Fruit fly (Drosophila melanogaster) whole organism, embryonic: Measurements from ENCODE around the gene CG9254.

Experiments
- B-H2 ChIP-seq: fragments of 200-800 bp; sonication (Bioruptor generic); optimal IDR thresholded peaks from 2 replicates; lab custom pipeline; 2018; ENCODE audit warnings: missing biosample characterization, mild to moderate bottlenecking, missing genetic modification characterization
- CG10979 ChIP-seq: fragments of 200-800 bp; sonication (Bioruptor generic); optimal IDR thresholded peaks from 2 replicates; lab custom pipeline; 2018; ENCODE audit warnings: missing biosample characterization, mild to moderate bottlenecking, missing genetic modification characterization, moderate library complexity
- CG11723 ChIP-seq: fragments of 200-800 bp; sonication (Bioruptor generic); optimal IDR thresholded peaks from 2 replicates; lab custom pipeline; 2017; ENCODE audit warnings: missing biosample characterization, mild to moderate bottlenecking, missing genetic modification characterization
- CG12155 ChIP-seq: fragments of 200-800 bp; sonication (Bioruptor generic); optimal IDR thresholded peaks from 3 replicates; lab custom pipeline; 2016; ENCODE audit warnings: missing biosample characterization, missing genetic modification characterization
- CG12219 ChIP-seq: fragments of 200-800 bp; sonication (Bioruptor generic); optimal IDR thresholded peaks from 3 replicates; lab custom pipeline; 2018; ENCODE audit warnings: missing biosample characterization, mild to moderate bottlenecking, missing genetic modification characterization
- CG12391 ChIP-seq: fragments of 200-800 bp; sonication (Bioruptor generic); optimal IDR thresholded peaks from 3 replicates; lab custom pipeline; 2018; ENCODE audit warnings: missing biosample characterization, mild to moderate bottlenecking, missing genetic modification characterization, moderate library complexity
- CG12942 ChIP-seq: fragments of 200-800 bp; sonication (Bioruptor generic); optimal IDR thresholded peaks from 3 replicates; lab custom pipeline; 2016; ENCODE audit warnings: missing biosample characterization, missing genetic modification characterization
- CG15011 ChIP-seq: fragments of 200-800 bp; sonication (Bioruptor generic); optimal IDR thresholded peaks from 3 replicates; lab custom pipeline; 2018; ENCODE audit warnings: missing biosample characterization, mild to moderate bottlenecking, missing genetic modification characterization
- CG15073 ChIP-seq: fragments of 200-800 bp; sonication (Bioruptor generic); optimal IDR thresholded peaks from 2 replicates; lab custom pipeline; 2016; ENCODE audit warnings: missing biosample characterization, missing genetic modification characterization
- CG16815 ChIP-seq: fragments of 200-800 bp; sonication (Bioruptor generic); optimal IDR thresholded peaks from 3 replicates; lab custom pipeline; 2017; ENCODE audit warnings: missing biosample characterization, mild to moderate bottlenecking, missing genetic modification characterization
- CG17361 ChIP-seq: fragments of 200-800 bp; sonication (Bioruptor generic); IDR thresholded peaks from 3 replicates; pipeline ENCODE4 v1.3.6; 2022; ENCODE audit warnings: missing biosample characterization, missing genetic modification characterization
- CG17385 ChIP-seq: fragments of 200-800 bp; sonication (Bioruptor generic); optimal IDR thresholded peaks from 3 replicates; lab custom pipeline; 2018; ENCODE audit warnings: missing biosample characterization, mild to moderate bottlenecking, missing genetic modification characterization
- CG31365 ChIP-seq: fragments of 200-800 bp; sonication (Bioruptor generic); optimal IDR thresholded peaks from 2 replicates; lab custom pipeline; 2018; ENCODE audit warnings: missing biosample characterization, mild to moderate bottlenecking, missing genetic modification characterization
- CG32772 ChIP-seq: fragments of 200-800 bp; sonication (Bioruptor generic); IDR thresholded peaks from 2 replicates; pipeline ENCODE4 v1.3.6; 2022; ENCODE audit warnings: missing biosample characterization, missing genetic modification characterization
- CG4328 ChIP-seq: fragments of 200-800 bp; sonication (Bioruptor generic); optimal IDR thresholded peaks from 3 replicates; lab custom pipeline; 2017; ENCODE audit warnings: missing biosample characterization, missing genetic modification reagents, missing genetic modification characterization
- CG43689 ChIP-seq: fragments of 200-800 bp; sonication (Bioruptor generic); IDR thresholded peaks from 2 replicates; pipeline ENCODE4 v1.3.6; 2022; ENCODE audit warnings: missing biosample characterization, missing genetic modification characterization
- CG4404 ChIP-seq: fragments of 200-800 bp; sonication (Bioruptor generic); IDR thresholded peaks from 2 replicates; pipeline ENCODE4 v1.3.6; 2022; ENCODE audit warnings: missing biosample characterization, missing genetic modification characterization
- CG4854 ChIP-seq: fragments of 200-800 bp; sonication (Bioruptor generic); optimal IDR thresholded peaks from 2 replicates; lab custom pipeline; 2016; ENCODE audit warnings: missing biosample characterization, missing genetic modification characterization, inconsistent platforms
- CG6654 ChIP-seq: fragments of 200-800 bp; sonication (Bioruptor generic); optimal IDR thresholded peaks from 2 replicates; lab custom pipeline; 2017; ENCODE audit warnings: missing biosample characterization, mild to moderate bottlenecking, missing genetic modification characterization
- CG6683 ChIP-seq: fragments of 200-800 bp; sonication (Bioruptor generic); optimal IDR thresholded peaks from 2 replicates; lab custom pipeline; 2017; ENCODE audit warnings: missing biosample characterization, mild to moderate bottlenecking, missing genetic modification characterization, missing genetic modification reagents
- CG8944 ChIP-seq: fragments of 200-800 bp; sonication (Bioruptor generic); optimal IDR thresholded peaks from 3 replicates; lab custom pipeline; 2016; ENCODE audit warnings: missing biosample characterization, missing genetic modification characterization
- CG9609 ChIP-seq: fragments of 200-800 bp; sonication (Bioruptor generic); optimal IDR thresholded peaks from 3 replicates; lab custom pipeline; 2016; ENCODE audit warnings: missing biosample characterization, missing genetic modification characterization
- CG9876 ChIP-seq: fragments of 200-800 bp; sonication (Bioruptor generic); optimal IDR thresholded peaks from 2 replicates; lab custom pipeline; 2016; ENCODE audit warnings: missing biosample characterization, missing genetic modification characterization
- Camta ChIP-seq: fragments of 200-800 bp; sonication (Bioruptor generic); optimal IDR thresholded peaks from 2 replicates; lab custom pipeline; 2016; ENCODE audit warnings: missing biosample characterization, missing genetic modification characterization
- CoRest ChIP-seq: fragments of 200-800 bp; sonication (Bioruptor generic); optimal IDR thresholded peaks from 3 replicates; lab custom pipeline; 2018; ENCODE audit warnings: missing biosample characterization, mild to moderate bottlenecking, missing genetic modification characterization, moderate library complexity
- CrebB ChIP-seq: fragments of 200-800 bp; sonication (Bioruptor generic); optimal IDR thresholded peaks from 3 replicates; lab custom pipeline; 2018; ENCODE audit warnings: missing biosample characterization, mild to moderate bottlenecking, missing genetic modification characterization
- Dip3 ChIP-seq: fragments of 200-800 bp; sonication (Bioruptor generic); optimal IDR thresholded peaks from 3 replicates; lab custom pipeline; 2016; ENCODE audit warnings: missing biosample characterization, missing genetic modification characterization
- H15 ChIP-seq: fragments of 200-800 bp; sonication (Bioruptor generic); IDR thresholded peaks from 3 replicates; pipeline ENCODE4 v1.3.6; 2022; ENCODE audit warnings: missing biosample characterization, missing genetic modification characterization
- Hsf ChIP-seq: fragments of 200-800 bp; sonication (Bioruptor generic); optimal IDR thresholded peaks from 3 replicates; lab custom pipeline; 2016; ENCODE audit warnings: missing biosample characterization, missing genetic modification characterization
- Lpt ChIP-seq: fragments of >200 bp; optimal IDR thresholded peaks from 2 replicates; lab custom pipeline; 2018; ENCODE audit warnings: missing biosample characterization, missing genetic modification characterization
- Rx ChIP-seq: fragments of 200-800 bp; sonication (Bioruptor generic); IDR thresholded peaks from 2 replicates; pipeline ENCODE4 v1.3.6; 2022; ENCODE audit warnings: missing biosample characterization, missing genetic modification characterization
- Side ChIP-seq: fragments of 200-800 bp; sonication (Bioruptor generic); optimal IDR thresholded peaks from 2 replicates; lab custom pipeline; 2016; ENCODE audit warnings: missing biosample characterization, missing genetic modification characterization
- Usf ChIP-seq: fragments of 200-800 bp; sonication (Bioruptor generic); optimal IDR thresholded peaks from 2 replicates; lab custom pipeline; 2017; ENCODE audit warnings: missing genotype, missing biosample characterization, missing genetic modification characterization
- amos ChIP-seq: fragments of 200-800 bp; sonication (Bioruptor generic); IDR thresholded peaks from 2 replicates; pipeline ENCODE4 v1.3.6; 2022; ENCODE audit warnings: missing biosample characterization, missing genetic modification characterization; ENCODE audit not compliant: partially characterized antibody
- bsh ChIP-seq, 2 experiments: fragments of 200-800 bp; sonication (Bioruptor generic); optimal IDR thresholded peaks; 2 replicates each; lab custom pipeline; 2017 to 2018; ENCODE audit warnings: mild to moderate bottlenecking in 2 of 2, missing biosample characterization in 2 of 2, missing genetic modification characterization in 2 of 2, moderate library complexity in 1 of 2
- cas ChIP-seq: fragments of 200-800 bp; sonication (Bioruptor generic); IDR thresholded peaks from 2 replicates; pipeline ENCODE4 v1.3.6; 2022; ENCODE audit warnings: missing biosample characterization, missing genetic modification characterization
- corto ChIP-seq: fragments of 200-800 bp; sonication (Bioruptor generic); optimal IDR thresholded peaks from 2 replicates; lab custom pipeline; 2016; ENCODE audit warnings: missing biosample characterization, mild to moderate bottlenecking, missing genetic modification characterization, moderate library complexity
- cwo ChIP-seq: fragments of 200-800 bp; sonication (Bioruptor generic); optimal IDR thresholded peaks from 3 replicates; lab custom pipeline; 2017; ENCODE audit warnings: missing biosample characterization, missing genetic modification characterization, mild to moderate bottlenecking, moderate library complexity, missing genetic modification reagents
- da ChIP-seq: fragments of 200-800 bp; sonication (Bioruptor generic); optimal IDR thresholded peaks from 2 replicates; lab custom pipeline; 2016; ENCODE audit warnings: missing biosample characterization, missing genetic modification characterization
- en ChIP-seq: fragments of 200-800 bp; sonication (Bioruptor generic); optimal IDR thresholded peaks from 2 replicates; lab custom pipeline; 2016; ENCODE audit warnings: missing biosample characterization, missing genetic modification characterization
- ewg ChIP-seq: fragments of 200-800 bp; sonication (Bioruptor generic); optimal IDR thresholded peaks from 3 replicates; lab custom pipeline; 2017; ENCODE audit warnings: mild to moderate bottlenecking, missing biosample characterization, missing genetic modification reagents, missing genetic modification characterization
- exex ChIP-seq: fragments of 200-800 bp; sonication (Bioruptor generic); optimal IDR thresholded peaks from 4 replicates; lab custom pipeline; 2018; ENCODE audit warnings: missing biosample characterization, mild to moderate bottlenecking, missing genetic modification characterization, moderate library complexity
- lbe ChIP-seq: fragments of 200-800 bp; sonication (Bioruptor generic); optimal IDR thresholded peaks from 2 replicates; lab custom pipeline; 2016; ENCODE audit warnings: missing biosample characterization, mild to moderate bottlenecking, missing genetic modification characterization
- lilli ChIP-seq: fragments of 200-800 bp; sonication (Bioruptor generic); optimal IDR thresholded peaks from 3 replicates; lab custom pipeline; 2016; ENCODE audit warnings: missing biosample characterization, missing genetic modification characterization
- org-1 ChIP-seq: fragments of 200-800 bp; sonication (Bioruptor generic); optimal IDR thresholded peaks from 2 replicates; lab custom pipeline; 2017; ENCODE audit warnings: missing biosample characterization, missing genetic modification characterization
- otp ChIP-seq: fragments of 200-800 bp; sonication (Bioruptor generic); IDR thresholded peaks from 3 replicates; pipeline ENCODE4, ENCODE4 v1.3.6; 2022; ENCODE audit warnings: missing biosample characterization, missing genetic modification characterization
- ranshi ChIP-seq: fragments of 200-800 bp; sonication (Bioruptor generic); IDR thresholded peaks from 2 replicates; pipeline ENCODE4 v1.3.6; 2022; ENCODE audit warnings: missing biosample characterization, missing genetic modification characterization
- schlank ChIP-seq: fragments of 200-800 bp; sonication (Bioruptor generic); optimal IDR thresholded peaks from 2 replicates; lab custom pipeline; 2018; ENCODE audit warnings: missing biosample characterization, mild to moderate bottlenecking, missing genetic modification characterization
- seq ChIP-seq: fragments of 200-800 bp; sonication (Bioruptor generic); IDR thresholded peaks from 2 replicates; pipeline ENCODE4 v1.3.6; 2022; ENCODE audit warnings: missing biosample characterization, missing genetic modification characterization
- sna ChIP-seq: fragments of 200-800 bp; sonication (Bioruptor generic); IDR thresholded peaks from 2 replicates; pipeline ENCODE4 v1.3.6; 2022; ENCODE audit warnings: missing biosample characterization, missing genetic modification characterization; ENCODE audit not compliant: partially characterized antibody
- sob ChIP-seq: fragments of 200-800 bp; sonication (Bioruptor generic); IDR thresholded peaks from 2 replicates; pipeline ENCODE4 v1.3.6; 2022; ENCODE audit warnings: missing biosample characterization, missing genetic modification characterization
- yki ChIP-seq: fragments of >200 bp; optimal IDR thresholded peaks from 3 replicates; lab custom pipeline; 2018

Gene CG9254

DNA sequence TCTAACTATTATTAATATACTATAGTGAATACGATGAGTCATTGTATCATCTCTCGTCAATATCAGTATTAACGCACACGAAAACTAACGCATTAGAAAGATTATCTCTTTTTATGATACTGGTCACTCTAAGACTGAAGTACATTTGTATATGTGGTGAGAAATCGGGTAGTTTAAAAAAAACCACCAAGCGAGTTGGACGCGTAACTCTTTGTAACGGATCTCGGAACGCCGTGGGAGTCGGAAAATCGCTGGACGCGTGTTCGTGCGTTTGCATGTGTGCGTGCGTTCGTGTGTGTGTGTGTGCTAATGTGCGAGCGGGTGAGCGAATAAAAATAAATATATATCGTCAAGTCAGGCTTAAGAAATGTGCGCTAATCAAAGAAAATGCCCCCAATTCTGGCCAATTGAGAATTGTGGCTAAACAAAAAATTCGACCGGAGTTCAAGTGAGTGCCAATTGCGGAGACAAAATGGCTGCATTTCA is 47.0 kb downstream of the CG9254 start, which contains the start of gene kuz (continued):
- no peak for TF ChIP-seq Camta (GFP tag; lab: Kevin White, UChicago)
- no peak for TF ChIP-seq en
- TF ChIP-seq CG8944 (GFP tag; lab: Kevin White, UChicago) = no peak
- no peak for TF ChIP-seq corto
- TF ChIP-seq lbe = no peak
- TF ChIP-seq bsh (GFP tag; optimal IDR thresholded peaks at IDR 0.05; lab: Kevin White, UChicago) = no peak
- peak; percentile 26 for TF ChIP-seq CG4854 (GFP tag; lab: Kevin White, UChicago)
- peak; percentile 12 for TF ChIP-seq ewg (GFP tag; lab: Kevin White, UChicago)
- no peak for TF ChIP-seq CG12155 (GFP tag; lab: Kevin White, UChicago)
- peak; percentile 61 for TF ChIP-seq sna
- no peak for TF ChIP-seq cas (GFP tag; lab: Robert Waterston, UW)
- no peak for TF ChIP-seq CG6683 (GFP tag; lab: Kevin White, UChicago)
- no peak for TF ChIP-seq CG15011
- peak; percentile 56 for TF ChIP-seq CG17385 (GFP tag; lab: Kevin White, UChicago)
- no peak for TF ChIP-seq da (GFP tag; lab: Kevin White, UChicago)
- TF ChIP-seq sob (GFP tag; lab: Robert Waterston, UW) = peak; percentile 73
- TF ChIP-seq Usf = no peak
- peak; percentile 11 for TF ChIP-seq CG10979 (tag; lab: Kevin White, UChicago)
- TF ChIP-seq H15 (GFP tag; lab: Robert Waterston, UW) = no peak
- TF ChIP-seq lilli (GFP tag; lab: Kevin White, UChicago) = peak; percentile 34
- TF ChIP-seq CG9876 = peak; percentile 7
- TF ChIP-seq Dip3 (GFP tag; lab: Kevin White, UChicago) = no peak
- TF ChIP-seq CG17361 (GFP tag; lab: Robert Waterston, UW) = no peak
- TF ChIP-seq CG12219 = no peak
- no peak for TF ChIP-seq exex (tag; lab: Kevin White, UChicago)
- TF ChIP-seq CG6654 (GFP tag; lab: Kevin White, UChicago) = no peak
- no peak for TF ChIP-seq CG16815 (GFP tag; lab: Kevin White, UChicago)
- TF ChIP-seq amos (GFP tag; lab: Robert Waterston, UW) = peak; percentile 62; the same call in 1 of the 2 replicates
- TF ChIP-seq CoRest (tag; lab: Kevin White, UChicago) = peak; percentile 4
- TF ChIP-seq B-H2 = peak; percentile 73
- no peak for TF ChIP-seq yki (lab: Kevin White, UChicago)
- no peak for TF ChIP-seq schlank (tag; lab: Kevin White, UChicago)
- TF ChIP-seq CG11723 (GFP tag; lab: Kevin White, UChicago) = no peak
- peak; percentile 37 for TF ChIP-seq CG4328 (GFP tag; lab: Kevin White, UChicago)
- TF ChIP-seq Side = peak; percentile 56
- no peak for TF ChIP-seq org-1 (GFP tag; lab: Kevin White, UChicago)
- peak; percentile 55 for TF ChIP-seq CrebB
- no peak for TF ChIP-seq CG4404 (GFP tag; lab: Robert Waterston, UW)
- no peak for TF ChIP-seq seq (GFP tag; lab: Robert Waterston, UW)
- TF ChIP-seq Rx (GFP tag; lab: Robert Waterston, UW) = no peak
- TF ChIP-seq CG9609 (GFP tag; lab: Kevin White, UChicago) = no peak
- no peak for TF ChIP-seq ranshi (GFP tag; lab: Robert Waterston, UW)
- TF ChIP-seq CG12391 (tag; lab: Kevin White, UChicago) = peak; percentile 67
- TF ChIP-seq CG15073 = no peak
- TF ChIP-seq CG31365 (tag; lab: Kevin White, UChicago) = peak; percentile 27
- TF ChIP-seq Hsf = no peak
- no peak for TF ChIP-seq cwo (GFP tag; lab: Kevin White, UChicago)
- TF ChIP-seq otp (GFP tag; lab: Robert Waterston, UW) = no peak; the same call in 2 of the 3 replicates
- no peak for TF ChIP-seq CG12942
- TF ChIP-seq CG43689 (GFP tag; lab: Robert Waterston, UW) = no peak
- no peak for TF ChIP-seq CG32772 (GFP tag; lab: Robert Waterston, UW)
- no peak for TF ChIP-seq Lpt (GFP tag; lab: Kevin White, UChicago)
